Fruit fly (Drosophila melanogaster) whole organism, embryonic: ENCODE measurements around the gene CG34284.

Experiments
- ATbp ChIP-seq: fragments of 200-800 bp; sonication (Bioruptor generic); optimal IDR thresholded peaks from 2 replicates; lab custom pipeline; 2017; ENCODE audit warnings: missing biosample characterization, mild to moderate bottlenecking, missing genetic modification characterization, missing genetic modification reagents
- Adf1 ChIP-seq: fragments of 200-800 bp; sonication (Bioruptor generic); IDR thresholded peaks from 2 replicates; pipeline ENCODE4 v1.3.6; 2022; ENCODE audit warnings: missing biosample characterization, missing genetic modification characterization
- Atf6 ChIP-seq: fragments of 200-800 bp; sonication (Bioruptor generic); IDR thresholded peaks from 2 replicates; pipeline ENCODE4 v1.3.6; 2022; ENCODE audit warnings: missing biosample characterization, missing genetic modification characterization
- B-H1 ChIP-seq: fragments of 200-800 bp; sonication (Bioruptor generic); IDR thresholded peaks from 3 replicates; pipeline ENCODE4 v1.3.6; 2022; ENCODE audit warnings: missing biosample characterization, missing genetic modification characterization
- CG10366 ChIP-seq: fragments of 200-800 bp; sonication (Bioruptor generic); IDR thresholded peaks from 2 replicates; pipeline ENCODE4 v1.3.6; 2022; ENCODE audit warnings: missing biosample characterization, missing genetic modification characterization
- CG10565 ChIP-seq: fragments of 200-800 bp; sonication (Bioruptor generic); optimal IDR thresholded peaks from 3 replicates; lab custom pipeline; 2016; ENCODE audit warnings: missing biosample characterization, mild to moderate bottlenecking, missing genetic modification characterization
- CG10979 ChIP-seq: fragments of 200-800 bp; sonication (Bioruptor generic); optimal IDR thresholded peaks from 2 replicates; lab custom pipeline; 2018; ENCODE audit warnings: missing biosample characterization, mild to moderate bottlenecking, missing genetic modification characterization, moderate library complexity
- CG12659 ChIP-seq: fragments of 200-800 bp; sonication (Bioruptor generic); optimal IDR thresholded peaks from 3 replicates; lab custom pipeline; 2017; ENCODE audit warnings: mild to moderate bottlenecking, missing biosample characterization, missing genetic modification reagents, missing genetic modification characterization
- CG13775 ChIP-seq: fragments of 200-800 bp; sonication (Bioruptor generic); optimal IDR thresholded peaks from 3 replicates; lab custom pipeline; 2017; ENCODE audit warnings: missing biosample characterization, mild to moderate bottlenecking, missing genetic modification characterization
- CG15479 ChIP-seq: fragments of 200-800 bp; sonication (Bioruptor generic); optimal IDR thresholded peaks from 3 replicates; lab custom pipeline; 2019; ENCODE audit warnings: missing biosample characterization, mild to moderate bottlenecking, missing genetic modification characterization, moderate library complexity
- CG17568 ChIP-seq: fragments of 200-800 bp; sonication (Bioruptor generic); optimal IDR thresholded peaks from 2 replicates; lab custom pipeline; 2018; ENCODE audit warnings: missing biosample characterization, mild to moderate bottlenecking, missing genetic modification characterization, moderate library complexity
- CG18011 ChIP-seq: fragments of 200-800 bp; sonication (Bioruptor generic); optimal IDR thresholded peaks from 2 replicates; lab custom pipeline; 2017; ENCODE audit warnings: missing biosample characterization, missing genetic modification characterization, mild to moderate bottlenecking, moderate library complexity, missing genotype
- CG18764 ChIP-seq: fragments of 200-800 bp; sonication (Bioruptor generic); optimal IDR thresholded peaks from 3 replicates; lab custom pipeline; 2016; ENCODE audit warnings: missing biosample characterization, missing genetic modification characterization
- CG2129 ChIP-seq: fragments of 200-800 bp; sonication (Bioruptor generic); IDR thresholded peaks from 2 replicates; pipeline ENCODE4 v1.3.6; 2022; ENCODE audit warnings: missing biosample characterization, missing genetic modification characterization; ENCODE audit not compliant: partially characterized antibody
- CG2712 ChIP-seq: fragments of 200-800 bp; optimal IDR thresholded peaks from 3 replicates; lab custom pipeline; 2019; ENCODE audit warnings: missing biosample characterization, mild to moderate bottlenecking, missing genetic modification characterization, moderate library complexity
- CG30431 ChIP-seq: fragments of 200-800 bp; sonication (Bioruptor generic); optimal IDR thresholded peaks from 2 replicates; lab custom pipeline; 2017; ENCODE audit warnings: missing biosample characterization, missing genetic modification characterization
- CG31365 ChIP-seq: fragments of 200-800 bp; sonication (Bioruptor generic); optimal IDR thresholded peaks from 2 replicates; lab custom pipeline; 2018; ENCODE audit warnings: missing biosample characterization, mild to moderate bottlenecking, missing genetic modification characterization
- CG33213 ChIP-seq: fragments of 200-800 bp; sonication (Bioruptor generic); optimal IDR thresholded peaks from 3 replicates; lab custom pipeline; 2016; ENCODE audit warnings: missing biosample characterization, missing genetic modification characterization
- CG6272 ChIP-seq: fragments of 200-800 bp; sonication (Bioruptor generic); IDR thresholded peaks from 2 replicates; pipeline ENCODE4 v1.3.6; 2022; ENCODE audit warnings: missing biosample characterization, missing genetic modification characterization
- CG8388 ChIP-seq: fragments of 200-800 bp; sonication (Bioruptor generic); optimal IDR thresholded peaks from 2 replicates; lab custom pipeline; 2019; ENCODE audit warnings: missing biosample characterization, mild to moderate bottlenecking, missing genetic modification characterization, moderate library complexity
- CrebB ChIP-seq: fragments of 200-800 bp; sonication (Bioruptor generic); optimal IDR thresholded peaks from 3 replicates; lab custom pipeline; 2018; ENCODE audit warnings: missing biosample characterization, mild to moderate bottlenecking, missing genetic modification characterization
- D19B ChIP-seq: fragments of 200-800 bp; sonication (Bioruptor generic); optimal IDR thresholded peaks from 2 replicates; lab custom pipeline; 2017; ENCODE audit warnings: missing biosample characterization, mild to moderate bottlenecking, missing genetic modification characterization
- Dad ChIP-seq: fragments of 200-800 bp; sonication (Bioruptor generic); optimal IDR thresholded peaks from 3 replicates; lab custom pipeline; 2016; ENCODE audit warnings: missing biosample characterization, missing genetic modification characterization
- GATAe ChIP-seq: fragments of 200-800 bp; sonication (Bioruptor generic); conservative IDR thresholded peaks from 2 replicates; pipeline ENCODE4 v1.3.6; 2022; ENCODE audit warnings: missing biosample characterization, missing genetic modification characterization
- Kr ChIP-seq: fragments of 200-800 bp; sonication (Bioruptor generic); optimal IDR thresholded peaks from 2 replicates; lab custom pipeline; 2017; ENCODE audit warnings: missing biosample characterization, mild to moderate bottlenecking, missing genetic modification characterization
- Mad ChIP-seq: fragments of 200-800 bp; sonication (Bioruptor generic); optimal IDR thresholded peaks from 2 replicates; lab custom pipeline; 2016; ENCODE audit warnings: missing biosample characterization, missing genetic modification characterization
- NFAT ChIP-seq: fragments of 200-800 bp; sonication (Bioruptor generic); IDR thresholded peaks from 2 replicates; pipeline ENCODE4 v1.3.6; 2022; ENCODE audit warnings: missing biosample characterization, missing genetic modification characterization
- PHDP ChIP-seq: fragments of 200-800 bp; sonication (Bioruptor generic); optimal IDR thresholded peaks from 3 replicates; lab custom pipeline; 2018; ENCODE audit warnings: missing biosample characterization, mild to moderate bottlenecking, missing genetic modification characterization, moderate library complexity
- Poxn ChIP-seq: fragments of 200-800 bp; sonication (Bioruptor generic); IDR thresholded peaks from 2 replicates; pipeline ENCODE4 v1.3.6; 2022; ENCODE audit warnings: missing biosample characterization, missing genetic modification characterization
- Side ChIP-seq: fragments of 200-800 bp; sonication (Bioruptor generic); optimal IDR thresholded peaks from 2 replicates; lab custom pipeline; 2016; ENCODE audit warnings: missing biosample characterization, missing genetic modification characterization
- Sox102F ChIP-seq: fragments of 200-800 bp; sonication (Bioruptor generic); optimal IDR thresholded peaks from 2 replicates; lab custom pipeline; 2018; ENCODE audit warnings: missing biosample characterization, mild to moderate bottlenecking, missing genetic modification characterization, moderate library complexity
- Taf1 ChIP-seq: fragments of 200-800 bp; sonication (Bioruptor generic); IDR thresholded peaks from 2 replicates; pipeline ENCODE4 v1.3.6; 2022; ENCODE audit warnings: missing biosample characterization, missing genetic modification characterization
- Xrp1 ChIP-seq: fragments of 200-800 bp; sonication (Bioruptor generic); IDR thresholded peaks from 2 replicates; pipeline ENCODE4 v1.3.6; 2022; ENCODE audit warnings: missing biosample characterization, missing genetic modification characterization
- ac ChIP-seq: fragments of 200-800 bp; sonication (Bioruptor generic); optimal IDR thresholded peaks from 3 replicates; lab custom pipeline; 2017; ENCODE audit warnings: missing biosample characterization, mild to moderate bottlenecking, missing genetic modification characterization
- cad ChIP-seq: fragments of >200 bp; optimal IDR thresholded peaks from 2 replicates; lab custom pipeline; 2017; ENCODE audit warnings: missing biosample characterization, missing genetic modification characterization
- chn ChIP-seq: fragments of 200-800 bp; sonication (Bioruptor generic); optimal IDR thresholded peaks from 2 replicates; lab custom pipeline; 2016; ENCODE audit warnings: missing biosample characterization, missing genetic modification characterization
- corto ChIP-seq: fragments of 200-800 bp; sonication (Bioruptor generic); optimal IDR thresholded peaks from 2 replicates; lab custom pipeline; 2016; ENCODE audit warnings: missing biosample characterization, mild to moderate bottlenecking, missing genetic modification characterization, moderate library complexity
- cwo ChIP-seq: fragments of 200-800 bp; sonication (Bioruptor generic); optimal IDR thresholded peaks from 3 replicates; lab custom pipeline; 2017; ENCODE audit warnings: missing biosample characterization, missing genetic modification characterization, mild to moderate bottlenecking, moderate library complexity, missing genetic modification reagents
- dimm ChIP-seq: fragments of 200-800 bp; sonication (Bioruptor generic); IDR thresholded peaks from 2 replicates; pipeline ENCODE4 v1.3.6; 2022; ENCODE audit warnings: missing biosample characterization, missing genetic modification characterization
- esg ChIP-seq: fragments of 200-800 bp; sonication (Bioruptor generic); conservative IDR thresholded peaks from 2 replicates; pipeline ENCODE4 v1.3.6; 2022; ENCODE audit warnings: missing biosample characterization, missing genetic modification characterization
- gro ChIP-seq: fragments of 200-800 bp; sonication (Bioruptor generic); optimal IDR thresholded peaks from 2 replicates; lab custom pipeline; 2016; ENCODE audit warnings: missing biosample characterization, missing genetic modification characterization
- kay ChIP-seq: fragments of 200-800 bp; sonication (Bioruptor generic); optimal IDR thresholded peaks from 2 replicates; lab custom pipeline; 2016; ENCODE audit warnings: missing biosample characterization, missing genetic modification characterization
- mirr ChIP-seq: fragments of 200-800 bp; sonication (Bioruptor generic); optimal IDR thresholded peaks from 3 replicates; lab custom pipeline; 2018; ENCODE audit warnings: missing biosample characterization, mild to moderate bottlenecking, missing genetic modification characterization
- oc ChIP-seq: fragments of 200-800 bp; sonication (Bioruptor generic); optimal IDR thresholded peaks from 2 replicates; lab custom pipeline; 2018; ENCODE audit warnings: missing biosample characterization, mild to moderate bottlenecking, missing genetic modification characterization, moderate library complexity
- so ChIP-seq: fragments of 200-800 bp; sonication (Bioruptor generic); IDR thresholded peaks from 3 replicates; pipeline ENCODE4 v1.3.6; 2022; ENCODE audit warnings: missing biosample characterization, missing genetic modification characterization
- stwl ChIP-seq: fragments of 200-800 bp; sonication (Bioruptor generic); optimal IDR thresholded peaks from 3 replicates; lab custom pipeline; 2018; ENCODE audit warnings: missing biosample characterization, mild to moderate bottlenecking, missing genetic modification characterization, moderate library complexity
- tap ChIP-seq: fragments of 200-800 bp; optimal IDR thresholded peaks from 3 replicates; lab custom pipeline; 2019; ENCODE audit warnings: missing biosample characterization, mild to moderate bottlenecking, missing genetic modification characterization, moderate library complexity
- wdn ChIP-seq: fragments of 200-800 bp; sonication (Bioruptor generic); IDR thresholded peaks from 2 replicates; pipeline ENCODE4 v1.3.6; 2022; ENCODE audit warnings: missing biosample characterization, missing genetic modification characterization
- zen ChIP-seq: fragments of 200-800 bp; sonication (Bioruptor generic); optimal IDR thresholded peaks from 3 replicates; lab custom pipeline; 2018; ENCODE audit warnings: missing biosample characterization, mild to moderate bottlenecking, missing genetic modification characterization, moderate library complexity

CG34284 gene

DNA sequence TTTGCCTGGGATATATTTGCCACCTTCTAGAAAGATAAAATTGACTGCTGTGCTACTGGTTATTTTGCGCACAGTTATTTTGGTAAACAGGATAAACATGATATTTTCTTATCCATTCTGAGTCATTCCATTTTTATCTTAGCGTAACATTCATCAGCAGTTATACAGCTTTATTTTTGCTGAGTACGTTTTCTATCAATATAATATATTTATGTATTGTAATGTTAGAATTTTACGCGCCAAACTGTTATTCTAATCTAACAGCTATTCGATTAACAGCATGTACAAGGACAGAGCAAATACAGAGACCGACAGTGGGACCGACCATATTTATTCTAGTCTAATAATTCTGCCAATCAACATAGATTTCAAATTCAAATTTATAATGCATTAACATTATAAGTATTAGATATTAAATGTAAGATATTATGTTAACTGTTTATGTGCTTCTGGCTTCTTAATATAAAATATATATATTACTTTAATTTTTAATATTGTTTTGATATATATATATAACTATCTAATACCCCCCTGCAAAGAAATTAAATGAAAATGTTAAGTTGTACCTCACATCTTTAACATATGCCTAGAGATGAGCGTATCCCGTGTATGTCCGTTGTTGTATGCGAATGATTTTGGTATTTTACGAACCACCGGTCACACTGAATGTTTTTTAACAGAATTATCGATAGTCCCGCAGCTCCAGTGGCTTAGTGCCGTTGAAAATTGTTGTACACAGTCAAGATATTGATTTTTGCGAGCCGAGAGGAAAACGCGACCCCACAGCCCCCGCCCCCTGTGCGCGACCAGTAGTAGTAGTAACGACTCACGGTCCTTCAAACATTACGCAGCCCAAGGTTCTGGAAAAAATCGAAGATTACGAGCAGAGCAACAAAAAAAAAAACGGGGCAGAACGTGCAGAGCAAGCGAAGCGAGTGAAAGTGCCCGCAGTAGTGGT, 3.5 kb upstream of the CG34284 start, which contains the start of gene EndoA (continued):
- TF ChIP-seq CG15479 (GFP tag; lab: Kevin White, UChicago) (no peak), Xrp1 (GFP tag; lab: Robert Waterston, UW) (peak; percentile 78), Kr (no peak), CG31365 (tag; lab: Kevin White, UChicago) (no peak), CG17568 (GFP tag; lab: Kevin White, UChicago) (no peak), CG10979 (tag; lab: Kevin White, UChicago) (peak; percentile 28), Side (GFP tag; lab: Kevin White, UChicago) (no peak), CG10565 (GFP tag; lab: Kevin White, UChicago) (no peak), CG6272 (GFP tag; lab: Robert Waterston, UW) (no peak), stwl (tag; lab: Kevin White, UChicago) (peak; percentile 78), CG2129 (GFP tag; lab: Robert Waterston, UW) (peak; percentile 21; the same call in 1 of the 2 replicates), NFAT (GFP tag; lab: Robert Waterston, UW) (peak; percentile 24; the same call in 1 of the 2 replicates), tap (tag; lab: Kevin White, UChicago) (peak; percentile 58), CrebB (tag; lab: Kevin White, UChicago) (no peak), PHDP (tag; lab: Kevin White, UChicago) (peak; percentile 48), so (GFP tag; lab: Robert Waterston, UW) (no peak), oc (tag; lab: Kevin White, UChicago) (peak; percentile 40), CG8388 (peak; percentile 37), kay (GFP tag; lab: Kevin White, UChicago) (no peak), D19B (no peak), Mad (no peak), Dad (no peak), wdn (GFP tag; lab: Robert Waterston, UW) (0 out of 2 replicates have a peak, but pooled peaks have one; percentile 12), B-H1 (GFP tag; lab: Robert Waterston, UW) (no peak), CG33213 (GFP tag; lab: Kevin White, UChicago) (no peak), Taf1 (GFP tag; lab: Robert Waterston, UW) (peak; percentile 25; the same call in 1 of the 2 replicates), dimm (GFP tag; lab: Robert Waterston, UW) (no peak), CG10366 (GFP tag; lab: Robert Waterston, UW) (no peak), chn (GFP tag; lab: Kevin White, UChicago) (no peak), Poxn (GFP tag; lab: Robert Waterston, UW) (no peak), esg (GFP tag; lab: Robert Waterston, UW) (no peak), CG18011 (GFP tag; lab: Kevin White, UChicago) (no peak), CG13775 (GFP tag; lab: Kevin White, UChicago) (peak; percentile 24), CG12659 (GFP tag; lab: Kevin White, UChicago) (peak; percentile 83), GATAe (GFP tag; lab: Robert Waterston, UW) (no peak), mirr (no peak), CG2712 (tag; lab: Kevin White, UChicago) (peak; percentile 75), CG30431 (no peak), cwo (no peak), gro (GFP tag; lab: Kevin White, UChicago) (no peak), Adf1 (GFP tag; lab: Robert Waterston, UW) (peak; percentile 54), Sox102F (GFP tag; lab: Kevin White, UChicago) (peak; percentile 35), corto (GFP tag; lab: Kevin White, UChicago) (no peak), zen (tag; lab: Kevin White, UChicago) (peak; percentile 23), ATbp (GFP tag; lab: Kevin White, UChicago) (peak; percentile 2), Atf6 (GFP tag; lab: Robert Waterston, UW) (no peak), cad (GFP tag; lab: Kevin White, UChicago) (no peak), ac (no peak), CG18764 (GFP tag; lab: Kevin White, UChicago) (no peak)
